Fruit fly (Drosophila melanogaster) whole organism, prepupa: ENCODE measurements around the gene CG2698.
A peak's percentile ranks its signal among the peaks of the same experiment; 100 is the strongest.

ENCODE experiments used
- Blimp-1 ChIP-seq: fragments of 200-800 bp; sonication (Bioruptor generic); optimal IDR thresholded peaks from 3 replicates; lab custom pipeline; 2017; ENCODE audit warnings: missing biosample characterization, missing genetic modification characterization, mild to moderate bottlenecking, moderate library complexity, missing genetic modification reagents
- CG10631 ChIP-seq: fragments of 200-800 bp; sonication (Bioruptor generic); optimal IDR thresholded peaks from 2 replicates; lab custom pipeline; 2016; ENCODE audit warnings: missing biosample characterization, missing genetic modification characterization
- CG11294 ChIP-seq: fragments of 200-800 bp; sonication (Bioruptor generic); IDR thresholded peaks from 2 replicates; pipeline ENCODE4 v1.3.6; 2022; ENCODE audit warnings: missing biosample characterization, missing genetic modification characterization
- CG11762 ChIP-seq: fragments of 200-800 bp; sonication (Bioruptor generic); optimal IDR thresholded peaks from 3 replicates; lab custom pipeline; 2016; ENCODE audit warnings: missing biosample characterization, missing genetic modification characterization; ENCODE audit not compliant: insufficient read depth
- CG15336 ChIP-seq: fragments of 200-800 bp; sonication (Bioruptor generic); IDR thresholded peaks from 2 replicates; pipeline ENCODE4 v1.3.6; 2022; ENCODE audit warnings: missing biosample characterization, missing genetic modification characterization
- CG1621 ChIP-seq: fragments of 200-800 bp; sonication (Bioruptor generic); optimal IDR thresholded peaks from 3 replicates; lab custom pipeline; 2018; ENCODE audit warnings: missing biosample characterization, mild to moderate bottlenecking, missing genetic modification characterization
- CG16779 ChIP-seq: fragments of 200-800 bp; sonication (Bioruptor generic); optimal IDR thresholded peaks from 3 replicates; lab custom pipeline; 2017; ENCODE audit warnings: missing biosample characterization, mild to moderate bottlenecking, missing genetic modification characterization
- CG3032 ChIP-seq: fragments of 200-800 bp; optimal IDR thresholded peaks from 2 replicates; lab custom pipeline; 2019; ENCODE audit warnings: missing biosample characterization, mild to moderate bottlenecking, missing genetic modification characterization, moderate library complexity
- CG34406 ChIP-seq: fragments of 200-800 bp; sonication (Bioruptor generic); optimal IDR thresholded peaks from 3 replicates; lab custom pipeline; 2016; ENCODE audit warnings: missing biosample characterization, missing genetic modification characterization
- CG3919 ChIP-seq: fragments of 200-800 bp; sonication (Bioruptor generic); optimal IDR thresholded peaks from 3 replicates; lab custom pipeline; 2016; ENCODE audit warnings: missing biosample characterization, missing genetic modification characterization
- CG4318 ChIP-seq: fragments of 200-800 bp; sonication (Bioruptor generic); optimal IDR thresholded peaks from 3 replicates; lab custom pipeline; 2017; ENCODE audit warnings: missing biosample characterization, mild to moderate bottlenecking, missing genetic modification characterization
- CG6163 ChIP-seq: fragments of 200-800 bp; sonication (Bioruptor generic); IDR thresholded peaks from 3 replicates; pipeline ENCODE4 v1.3.6; 2022; ENCODE audit warnings: missing biosample characterization, missing genetic modification characterization
- CG6276 ChIP-seq: fragments of 200-800 bp; sonication (Bioruptor generic); optimal IDR thresholded peaks from 2 replicates; lab custom pipeline; 2017; ENCODE audit warnings: missing biosample characterization, mild to moderate bottlenecking, missing genetic modification characterization
- CG6792 ChIP-seq: fragments of 200-800 bp; sonication (Bioruptor generic); optimal IDR thresholded peaks from 3 replicates; lab custom pipeline; 2016; ENCODE audit warnings: missing biosample characterization, missing genetic modification characterization
- CG6854 ChIP-seq: fragments of 200-800 bp; sonication (Bioruptor generic); optimal IDR thresholded peaks from 2 replicates; lab custom pipeline; 2017; ENCODE audit warnings: missing biosample characterization, mild to moderate bottlenecking, missing genetic modification characterization
- CG8319 ChIP-seq: fragments of 200-800 bp; sonication (Bioruptor generic); optimal IDR thresholded peaks from 3 replicates; lab custom pipeline; 2016; ENCODE audit warnings: missing biosample characterization, missing genetic modification characterization
- CG8632 ChIP-seq: fragments of 200-800 bp; sonication (Bioruptor generic); optimal IDR thresholded peaks from 3 replicates; lab custom pipeline; 2016; ENCODE audit warnings: missing biosample characterization, missing genetic modification characterization
- Eip75B ChIP-seq: fragments of 200-800 bp; sonication (Bioruptor generic); optimal IDR thresholded peaks from 3 replicates; lab custom pipeline; 2016; ENCODE audit warnings: missing biosample characterization, missing genetic modification characterization
- Eip78C ChIP-seq: fragments of 200-800 bp; sonication (Bioruptor generic); peaks from one replicate; lab custom pipeline; 2016; ENCODE audit warnings: missing biosample characterization, missing genetic modification characterization
- Eip93F ChIP-seq: fragments of 200-800 bp; sonication (Bioruptor generic); optimal IDR thresholded peaks from 2 replicates; lab custom pipeline; 2016; ENCODE audit warnings: missing biosample characterization, mild to moderate bottlenecking, missing genetic modification characterization
- Gug ChIP-seq: fragments of 200-800 bp; sonication (Bioruptor generic); IDR thresholded peaks from 2 replicates; pipeline ENCODE4 v1.3.6; 2022; ENCODE audit warnings: missing biosample characterization, missing genetic modification characterization
- Hr38 ChIP-seq: sonication (Bioruptor generic); optimal IDR thresholded peaks from 2 replicates; lab custom pipeline; 2016; ENCODE audit warnings: missing biosample characterization, missing genetic modification characterization
- Hr39 ChIP-seq: fragments of 200-800 bp; sonication (Bioruptor generic); optimal IDR thresholded peaks from 2 replicates; lab custom pipeline; 2016; ENCODE audit warnings: missing biosample characterization, missing genetic modification characterization
- Hr4 ChIP-seq: fragments of 200-800 bp; sonication (Bioruptor generic); optimal IDR thresholded peaks from 3 replicates; lab custom pipeline; 2016; ENCODE audit warnings: missing biosample characterization, missing genetic modification characterization
- Smox ChIP-seq: fragments of 200-800 bp; sonication (Bioruptor generic); optimal IDR thresholded peaks from 3 replicates; lab custom pipeline; 2016; ENCODE audit warnings: missing biosample characterization, missing genetic modification characterization
- Sox102F ChIP-seq: fragments of 200-800 bp; sonication (Bioruptor generic); optimal IDR thresholded peaks from 2 replicates; lab custom pipeline; 2016; ENCODE audit warnings: missing biosample characterization, mild to moderate bottlenecking, missing genetic modification characterization
- Sox14 ChIP-seq: fragments of 200-800 bp; sonication (Bioruptor generic); optimal IDR thresholded peaks from 3 replicates; lab custom pipeline; 2016; ENCODE audit warnings: missing biosample characterization, missing genetic modification characterization
- Sox15 ChIP-seq: fragments of 200-800 bp; sonication (Bioruptor generic); optimal IDR thresholded peaks from 3 replicates; lab custom pipeline; 2016; ENCODE audit warnings: missing biosample characterization, missing genetic modification characterization
- acj6 ChIP-seq: fragments of 200-800 bp; sonication (Bioruptor generic); optimal IDR thresholded peaks from 3 replicates; lab custom pipeline; 2016; ENCODE audit warnings: missing biosample characterization, missing genetic modification characterization
- cyc ChIP-seq: fragments of 200-800 bp; sonication (Bioruptor generic); optimal IDR thresholded peaks from 3 replicates; lab custom pipeline; 2016; ENCODE audit warnings: missing biosample characterization, missing genetic modification characterization
- dac ChIP-seq: fragments of 200-800 bp; sonication (Bioruptor generic); optimal IDR thresholded peaks from 2 replicates; lab custom pipeline; 2017; ENCODE audit warnings: missing biosample characterization, mild to moderate bottlenecking, missing genetic modification characterization
- dsx ChIP-seq: fragments of 200-800 bp; optimal IDR thresholded peaks from 3 replicates; lab custom pipeline; 2019; ENCODE audit warnings: missing biosample characterization, mild to moderate bottlenecking, missing genetic modification characterization, moderate library complexity; ENCODE audit not compliant: poor library complexity, severe bottlenecking
- eg ChIP-seq: fragments of 200-800 bp; sonication (Bioruptor generic); IDR thresholded peaks from 3 replicates; pipeline ENCODE4 v1.3.6; 2022; ENCODE audit warnings: missing biosample characterization, missing genetic modification characterization
- esn ChIP-seq: fragments of 200-800 bp; sonication (Bioruptor generic); optimal IDR thresholded peaks from 2 replicates; lab custom pipeline; 2016; ENCODE audit warnings: missing biosample characterization, mild to moderate bottlenecking, missing genetic modification characterization, moderate library complexity
- lz ChIP-seq: fragments of 200-800 bp; sonication (Bioruptor generic); optimal IDR thresholded peaks from 3 replicates; lab custom pipeline; 2016; ENCODE audit warnings: missing biosample characterization, missing genetic modification characterization
- net ChIP-seq: fragments of 200-800 bp; sonication (Bioruptor generic); optimal IDR thresholded peaks from 3 replicates; lab custom pipeline; 2016; ENCODE audit warnings: missing biosample characterization, missing genetic modification characterization
- pdm3 ChIP-seq: fragments of 200-800 bp; sonication (Bioruptor generic); optimal IDR thresholded peaks from 3 replicates; lab custom pipeline; 2016; ENCODE audit warnings: missing biosample characterization, missing genetic modification characterization
- salr ChIP-seq, 2 experiments: fragments of 200-800 bp; sonication (Bioruptor generic); optimal IDR thresholded peaks; 3 replicates each; lab custom pipeline; 2016 to 2018; ENCODE audit warnings: missing biosample characterization in 2 of 2, missing genetic modification characterization in 2 of 2, mild to moderate bottlenecking in 1 of 2
- spab ChIP-seq: fragments of 200-800 bp; sonication (Bioruptor generic); optimal IDR thresholded peaks from 2 replicates; lab custom pipeline; 2017; ENCODE audit warnings: missing biosample characterization, mild to moderate bottlenecking, missing genetic modification characterization, missing genetic modification reagents
- ss ChIP-seq, 2 experiments: fragments of 200-800 bp; sonication (Bioruptor generic); optimal IDR thresholded peaks; 2 replicates in 1 of 2; 3 replicates in 1 of 2; lab custom pipeline; 2017 to 2018; ENCODE audit warnings: mild to moderate bottlenecking in 2 of 2, missing biosample characterization in 2 of 2, missing genetic modification characterization in 2 of 2, moderate library complexity in 1 of 2
- svp ChIP-seq: fragments of 200-800 bp; sonication (Bioruptor generic); peaks from one replicate; lab custom pipeline; 2016; ENCODE audit warnings: missing biosample characterization, missing genetic modification characterization
- vri ChIP-seq: fragments of 200-800 bp; sonication (Bioruptor generic); optimal IDR thresholded peaks from 3 replicates; lab custom pipeline; 2016; ENCODE audit warnings: missing biosample characterization, mild to moderate bottlenecking, missing genetic modification characterization

The CG2698 gene

dm6 chr3R:7973906-7974305 is 27.5 kb upstream of the CG2698 start:
- TF ChIP-seq Gug (GFP tag; lab: Robert Waterston, UW) (peak; percentile 54), CG11294 (GFP tag; lab: Robert Waterston, UW) (peak; percentile 54; the same call in 1 of the 2 replicates), CG6163 (GFP tag; lab: Robert Waterston, UW) (0 out of 3 replicates have a peak, but pooled peaks have one; percentile 34), eg (GFP tag; lab: Robert Waterston, UW) (peak; percentile 86; the same call in 2 of the 3 replicates)

- TF ChIP-seq Smox (GFP tag; lab: Kevin White, UChicago) (peak; percentile 12), CG6792 (GFP tag; lab: Kevin White, UChicago) (no peak), CG16779 (tag; lab: Kevin White, UChicago) (no peak), Sox102F (GFP tag; lab: Kevin White, UChicago) (peak; percentile 4), Sox14 (GFP tag; lab: Kevin White, UChicago) (peak; percentile 55), CG10631 (GFP tag; lab: Kevin White, UChicago) (no peak), Eip93F (GFP tag; lab: Kevin White, UChicago) (no peak), Sox15 (GFP tag; lab: Kevin White, UChicago) (no peak), vri (GFP tag; lab: Kevin White, UChicago) (peak; percentile 88), spab (GFP tag; lab: Kevin White, UChicago) (no peak), CG1621 (peak; percentile 25), CG8632 (no peak), CG11294 (GFP tag; lab: Robert Waterston, UW) (no peak), CG4318 (GFP tag; lab: Kevin White, UChicago) (no peak), CG11762 (no peak), CG6276 (peak; percentile 0), esn (GFP tag; lab: Kevin White, UChicago) (peak; percentile 24), dsx (peak; percentile 71), CG6854 (no peak), CG3032 (tag; lab: Kevin White, UChicago) (peak; percentile 27), lz (GFP tag; lab: Kevin White, UChicago) (no peak), Eip78C (GFP tag; lab: Kevin White, UChicago) (peak; percentile 36), net (no peak), Hr38 (GFP tag; lab: Kevin White, UChicago) (no peak), svp (GFP tag; lab: Kevin White, UChicago) (peak; percentile 83)
These were observed 24.1 kb upstream of the CG2698 start for dm6 chr3R:7977011-7977925.

- TF ChIP-seq CG8319 (GFP tag; lab: Kevin White, UChicago) (no peak), CG3919 (no peak), CG11762 (no peak), lz (GFP tag; lab: Kevin White, UChicago) (no peak), Eip78C (GFP tag; lab: Kevin White, UChicago) (no peak), cyc (GFP tag; lab: Kevin White, UChicago) (no peak), svp (GFP tag; lab: Kevin White, UChicago) (no peak), CG8632 (no peak), dsx (peak; percentile 25), CG4318 (GFP tag; lab: Kevin White, UChicago) (no peak), Sox15 (GFP tag; lab: Kevin White, UChicago) (no peak), Hr39 (GFP tag; lab: Kevin White, UChicago) (no peak), ss (GFP tag; optimal IDR thresholded peaks at IDR 0.05; lab: Kevin White, UChicago) (no peak), net (no peak), dac (no peak), CG3032 (tag; lab: Kevin White, UChicago) (no peak), CG15336 (GFP tag; lab: Robert Waterston, UW) (peak; percentile 23; the same call in 1 of the 2 replicates), acj6 (no peak), CG6276 (no peak), CG16779 (tag; lab: Kevin White, UChicago) (no peak), vri (GFP tag; lab: Kevin White, UChicago) (no peak), CG34406 (no peak), Blimp-1 (GFP tag; lab: Kevin White, UChicago) (no peak), Sox14 (GFP tag; lab: Kevin White, UChicago) (no peak), Eip75B (GFP tag; lab: Kevin White, UChicago) (no peak), Hr4 (GFP tag; lab: Kevin White, UChicago) (no peak), CG11294 (GFP tag; lab: Robert Waterston, UW) (peak; percentile 6; the same call in 1 of the 2 replicates), Smox (GFP tag; lab: Kevin White, UChicago) (no peak), pdm3 (GFP tag; lab: Kevin White, UChicago) (no peak), Gug (GFP tag; lab: Robert Waterston, UW) (no peak), salr (GFP tag; optimal IDR thresholded peaks at IDR 0.05; lab: Kevin White, UChicago) (no peak), CG6854 (peak; percentile 82)
These were observed 22.9 kb upstream of the CG2698 start, which contains the start of the genes CD98hc and Os-C for dm6 chr3R:7978379-7979009. TSS of gene CD98hc (minus strand) at chr3R:7978428. TSS of gene Os-C (plus strand) at chr3R:7978959.
